Fruit fly (Drosophila melanogaster) whole organism, adult: ENCODE measurements around the gene hiw.

ENCODE experiments used
- CG11617 ChIP-seq: fragments of 200-800 bp; sonication (Bioruptor generic); optimal IDR thresholded peaks from 2 replicates; lab custom pipeline; 2017; ENCODE audit warnings: mild to moderate bottlenecking, missing biosample characterization, missing genetic modification reagents, missing genetic modification characterization
- CG12768 ChIP-seq: fragments of 200-800 bp; sonication (Bioruptor generic); optimal IDR thresholded peaks from 2 replicates; lab custom pipeline; 2017; ENCODE audit warnings: missing biosample characterization, missing genetic modification characterization, mild to moderate bottlenecking, moderate library complexity, missing genetic modification reagents
- CG14711 ChIP-seq: fragments of 200-800 bp; sonication (Bioruptor generic); optimal IDR thresholded peaks from 2 replicates; lab custom pipeline; 2018; ENCODE audit warnings: missing biosample characterization, mild to moderate bottlenecking, missing genetic modification characterization, moderate library complexity
- CG1620 ChIP-seq: fragments of 200-800 bp; sonication (Bioruptor generic); optimal IDR thresholded peaks from 2 replicates; lab custom pipeline; 2016; ENCODE audit warnings: missing biosample characterization, missing genetic modification characterization
- CG33017 ChIP-seq: fragments of 200-800 bp; sonication (Bioruptor generic); optimal IDR thresholded peaks from 2 replicates; lab custom pipeline; 2018; ENCODE audit warnings: missing biosample characterization, mild to moderate bottlenecking, missing genetic modification characterization, moderate library complexity
- CG5204 ChIP-seq: fragments of 200-800 bp; sonication (Bioruptor generic); optimal IDR thresholded peaks from 2 replicates; lab custom pipeline; 2016; ENCODE audit warnings: missing biosample characterization, missing genetic modification characterization
- CG7045 ChIP-seq: fragments of 200-800 bp; sonication (Bioruptor generic); optimal IDR thresholded peaks from 2 replicates; lab custom pipeline; 2017; ENCODE audit warnings: missing biosample characterization, mild to moderate bottlenecking, missing genetic modification characterization
- CG7101 ChIP-seq: fragments of 200-800 bp; sonication (Bioruptor generic); optimal IDR thresholded peaks from 2 replicates; lab custom pipeline; 2018; ENCODE audit warnings: missing biosample characterization, mild to moderate bottlenecking, missing genetic modification characterization, moderate library complexity
- Clk ChIP-seq: fragments of 200-800 bp; sonication (Bioruptor generic); optimal IDR thresholded peaks from 2 replicates; lab custom pipeline; 2017; ENCODE audit warnings: missing biosample characterization, missing genetic modification characterization
- Crg-1 ChIP-seq: fragments of 200-800 bp; sonication (Bioruptor generic); optimal IDR thresholded peaks from 2 replicates; lab custom pipeline; 2016; ENCODE audit warnings: missing biosample characterization, missing genetic modification characterization
- Hr96 ChIP-seq: fragments of 200-800 bp; sonication (Bioruptor generic); optimal IDR thresholded peaks from 2 replicates; lab custom pipeline; 2016; ENCODE audit warnings: missing biosample characterization, missing genetic modification characterization
- Mnt ChIP-seq: fragments of 200-800 bp; sonication (Bioruptor generic); optimal IDR thresholded peaks from 2 replicates; lab custom pipeline; 2016; ENCODE audit warnings: missing biosample characterization, mild to moderate bottlenecking, missing genetic modification characterization
- bab1 ChIP-seq: fragments of 200-800 bp; sonication (Bioruptor generic); optimal IDR thresholded peaks from 3 replicates; lab custom pipeline; 2019; ENCODE audit warnings: missing biosample characterization, mild to moderate bottlenecking, missing genetic modification characterization, moderate library complexity
- cic ChIP-seq: fragments of 200-800 bp; sonication (Bioruptor generic); optimal IDR thresholded peaks from 2 replicates; lab custom pipeline; 2017; ENCODE audit warnings: missing biosample characterization, mild to moderate bottlenecking, missing genetic modification characterization, moderate library complexity
- cnc ChIP-seq, 2 experiments: fragments of >200 bp; optimal IDR thresholded peaks; 2 replicates each; lab custom pipeline; 2017
- kay ChIP-seq: fragments of 200-800 bp; sonication (Bioruptor generic); peaks from one replicate; lab custom pipeline; 2016; ENCODE audit warnings: missing biosample characterization, missing genetic modification characterization, borderline replicate concordance
- ovo ChIP-seq: fragments of 200-800 bp; sonication (Bioruptor generic); optimal IDR thresholded peaks from 2 replicates; lab custom pipeline; 2016; ENCODE audit warnings: missing biosample characterization, missing genetic modification characterization
- pad ChIP-seq: fragments of 200-800 bp; sonication (Bioruptor generic); optimal IDR thresholded peaks from 3 replicates; lab custom pipeline; 2017; ENCODE audit warnings: missing biosample characterization, missing genetic modification characterization, mild to moderate bottlenecking, moderate library complexity, missing genetic modification reagents
- tj ChIP-seq: fragments of 200-800 bp; sonication (Bioruptor generic); optimal IDR thresholded peaks from 3 replicates; lab custom pipeline; 2017; ENCODE audit warnings: missing biosample characterization, mild to moderate bottlenecking, missing genetic modification characterization, moderate library complexity
- toe ChIP-seq: fragments of 200-800 bp; sonication (Bioruptor generic); optimal IDR thresholded peaks from 2 replicates; lab custom pipeline; 2016; ENCODE audit warnings: missing biosample characterization, missing genetic modification characterization

The hiw gene

DNA sequence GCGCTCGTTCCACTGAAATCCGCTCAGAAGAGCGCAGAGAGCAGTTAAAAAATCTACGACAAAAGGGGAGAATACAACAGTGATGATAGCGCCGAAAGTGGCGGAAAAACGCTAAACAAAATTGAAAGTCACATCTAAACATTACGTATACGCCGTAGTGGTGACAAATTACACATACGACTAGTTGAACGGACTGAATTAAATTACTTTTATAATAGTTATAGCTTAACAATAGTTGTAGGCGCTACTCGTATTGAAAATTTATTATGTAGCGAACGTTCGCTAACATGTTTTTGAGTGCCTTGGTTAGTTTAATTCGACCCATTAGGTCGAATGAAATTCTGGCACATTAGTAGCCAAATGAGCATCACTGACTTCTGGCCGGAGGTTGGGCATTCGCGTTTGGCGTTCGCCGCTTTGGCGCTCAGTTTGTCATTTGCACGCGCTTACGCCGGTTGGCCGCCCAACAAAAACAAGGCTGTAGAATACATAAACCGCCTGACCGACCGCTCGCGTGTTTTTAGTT lies 19.5 kb downstream of the hiw start, which contains the start of gene CG5541:
TSS of gene CG5541 (plus strand) at position 424 of the 526 bp plus-strand sequence.
- peak; percentile 15 for TF ChIP-seq cic (GFP tag; lab: Kevin White, UChicago)
- TF ChIP-seq CG1620: peak; percentile 56
- no peak for TF ChIP-seq CG33017 (tag; lab: Kevin White, UChicago)
- peak; percentile 44 for TF ChIP-seq Hr96 (GFP tag; lab: Kevin White, UChicago)
- peak; percentile 93 for TF ChIP-seq pad (GFP tag; lab: Kevin White, UChicago)
- TF ChIP-seq Mnt: peak; percentile 77
- TF ChIP-seq CG7101 (tag; lab: Kevin White, UChicago): peak; percentile 66
- peak; percentile 70 for TF ChIP-seq bab1 (GFP tag; lab: Kevin White, UChicago)
- peak; percentile 15 for TF ChIP-seq CG12768 (GFP tag; lab: Kevin White, UChicago)
- no peak for TF ChIP-seq CG7045
- TF ChIP-seq cnc (optimal IDR thresholded peaks at IDR 0.05; lab: Kevin White, UChicago): no peak
- no peak for TF ChIP-seq Crg-1 (GFP tag; lab: Kevin White, UChicago)
- TF ChIP-seq kay (GFP tag; lab: Kevin White, UChicago): no peak
- TF ChIP-seq tj (GFP tag; lab: Kevin White, UChicago): no peak
- TF ChIP-seq ovo (GFP tag; lab: Kevin White, UChicago): peak; percentile 25
- TF ChIP-seq toe (GFP tag; lab: Kevin White, UChicago): no peak
- TF ChIP-seq CG14711: peak; percentile 35
- peak; percentile 77 for TF ChIP-seq CG11617
- no peak for TF ChIP-seq Clk (GFP tag; lab: Kevin White, UChicago)
- peak; percentile 45 for TF ChIP-seq CG5204 (GFP tag; lab: Kevin White, UChicago)

DNA sequence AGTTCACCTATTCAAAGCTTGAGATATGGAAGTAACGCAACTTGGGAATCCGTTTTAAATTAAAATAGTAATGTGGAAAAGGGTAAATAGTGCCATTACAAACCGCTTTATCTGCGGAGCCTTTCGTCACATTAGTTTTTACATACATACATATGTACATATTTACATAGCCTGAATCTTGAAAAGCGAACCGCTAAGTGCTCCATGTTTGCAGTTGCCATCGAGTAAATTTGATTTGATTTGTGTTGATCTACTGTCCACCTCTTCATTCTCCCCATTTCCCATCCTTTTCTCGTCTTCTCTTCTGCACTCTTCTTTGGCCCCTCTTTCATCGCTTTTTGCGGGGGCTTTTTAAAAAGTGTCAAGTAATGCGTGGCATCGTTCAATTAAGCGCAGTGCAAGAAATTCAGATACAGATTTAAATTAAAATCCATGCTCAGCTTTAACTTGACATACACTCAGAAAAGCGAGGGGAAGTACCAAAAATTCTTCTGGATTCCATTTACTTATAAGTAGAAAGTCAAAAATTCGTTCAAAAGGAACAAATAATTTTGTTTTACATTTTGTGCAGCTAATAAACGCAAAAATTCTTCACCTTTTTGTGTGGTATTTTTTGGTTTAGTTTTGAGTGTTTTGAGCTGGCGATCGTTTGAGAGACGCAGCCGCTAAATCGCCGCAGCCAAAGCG lies 20.1 kb downstream of the hiw start:
- TF ChIP-seq cic (GFP tag; lab: Kevin White, UChicago) (peak; percentile 13), ovo (GFP tag; lab: Kevin White, UChicago) (peak; percentile 49), CG5204 (GFP tag; lab: Kevin White, UChicago) (no peak), cnc (optimal IDR thresholded peaks at IDR 0.05; lab: Kevin White, UChicago) (peak in 1 of 2 experiments; percentile 30), CG12768 (GFP tag; lab: Kevin White, UChicago) (no peak), Clk (GFP tag; lab: Kevin White, UChicago) (no peak), CG7045 (no peak), bab1 (GFP tag; lab: Kevin White, UChicago) (no peak), CG1620 (no peak), toe (GFP tag; lab: Kevin White, UChicago) (no peak), CG7101 (tag; lab: Kevin White, UChicago) (no peak), CG14711 (no peak), tj (GFP tag; lab: Kevin White, UChicago) (no peak), Crg-1 (GFP tag; lab: Kevin White, UChicago) (peak; percentile 36), Hr96 (GFP tag; lab: Kevin White, UChicago) (no peak), CG11617 (no peak), kay (GFP tag; lab: Kevin White, UChicago) (no peak), pad (GFP tag; lab: Kevin White, UChicago) (no peak), Mnt (no peak), CG33017 (tag; lab: Kevin White, UChicago) (no peak)

DNA sequence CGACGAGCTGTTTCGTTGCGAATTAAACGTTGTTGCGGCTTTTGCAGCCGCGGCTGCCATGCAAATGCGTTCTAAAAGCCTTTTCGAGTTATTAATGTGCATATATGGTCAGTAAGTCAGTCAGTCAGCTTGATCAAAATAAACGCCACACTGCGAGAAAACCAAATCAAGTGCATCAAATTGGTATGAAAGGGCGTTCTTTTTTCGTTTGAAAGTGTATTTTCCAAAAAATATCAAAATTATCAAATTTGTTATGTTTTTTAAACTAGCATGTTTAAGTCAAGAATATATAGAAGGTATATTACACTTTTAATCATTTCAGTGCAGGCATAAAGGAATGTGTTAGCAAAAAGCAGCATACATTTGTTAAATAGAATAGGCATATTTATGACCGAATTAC lies 20.7 kb downstream of the hiw start:
- TF ChIP-seq CG12768 (GFP tag; lab: Kevin White, UChicago) (no peak), CG1620 (no peak), Clk (GFP tag; lab: Kevin White, UChicago) (no peak), tj (GFP tag; lab: Kevin White, UChicago) (peak; percentile 58), bab1 (GFP tag; lab: Kevin White, UChicago) (peak; percentile 32), CG5204 (GFP tag; lab: Kevin White, UChicago) (peak; percentile 25)

DNA sequence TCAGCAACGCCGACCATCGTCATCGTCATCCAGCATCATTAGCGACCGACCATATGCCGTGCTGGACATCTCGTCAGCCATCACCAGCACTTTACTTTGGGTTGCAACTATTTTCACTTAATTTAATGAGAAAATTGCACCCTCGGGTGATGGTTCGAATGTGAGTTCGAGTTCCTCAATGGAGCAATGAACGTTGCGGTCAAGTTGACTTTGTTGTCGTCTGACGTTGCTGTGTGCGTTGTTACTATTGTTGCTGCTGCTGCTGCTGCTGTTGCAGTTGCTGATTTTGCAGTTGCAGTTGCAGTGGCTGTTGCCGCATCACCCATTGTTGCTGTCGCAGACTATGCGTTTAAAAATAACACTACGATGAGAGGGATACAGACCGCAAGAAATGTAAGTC lies 33.4 kb downstream of the hiw start:
- TF ChIP-seq CG14711 (no peak), CG12768 (GFP tag; lab: Kevin White, UChicago) (no peak), Mnt (no peak), pad (GFP tag; lab: Kevin White, UChicago) (no peak), CG1620 (no peak), Crg-1 (GFP tag; lab: Kevin White, UChicago) (no peak), kay (GFP tag; lab: Kevin White, UChicago) (no peak), cic (GFP tag; lab: Kevin White, UChicago) (no peak), Clk (GFP tag; lab: Kevin White, UChicago) (no peak), CG5204 (GFP tag; lab: Kevin White, UChicago) (no peak), CG33017 (tag; lab: Kevin White, UChicago) (no peak), bab1 (GFP tag; lab: Kevin White, UChicago) (no peak), tj (GFP tag; lab: Kevin White, UChicago) (no peak), CG11617 (no peak), cnc (optimal IDR thresholded peaks at IDR 0.05; lab: Kevin White, UChicago) (no peak), CG7045 (no peak)

DNA sequence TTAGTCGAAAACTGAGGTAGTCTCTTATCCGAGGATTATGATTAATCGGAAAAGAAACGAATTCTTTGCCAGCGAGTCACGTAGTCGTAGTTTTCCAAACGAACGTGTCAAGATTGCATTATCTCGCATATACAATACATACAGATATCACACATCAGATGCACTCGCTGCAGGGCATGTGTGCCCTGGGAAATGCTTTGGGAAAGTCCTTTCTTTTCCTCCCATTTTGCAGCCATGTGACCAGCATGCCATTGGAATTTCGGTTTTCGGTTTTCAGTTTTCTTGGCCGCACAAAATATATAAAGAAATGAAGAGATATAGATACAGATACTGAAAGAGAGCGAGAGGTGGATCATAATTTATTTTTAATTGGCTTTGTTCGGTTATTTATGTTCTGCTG lies 35.1 kb downstream of the hiw start:
- TF ChIP-seq Hr96 (GFP tag; lab: Kevin White, UChicago) (no peak), bab1 (GFP tag; lab: Kevin White, UChicago) (no peak), CG7045 (no peak), CG1620 (no peak), tj (GFP tag; lab: Kevin White, UChicago) (no peak), CG33017 (tag; lab: Kevin White, UChicago) (no peak), CG5204 (GFP tag; lab: Kevin White, UChicago) (no peak), Mnt (no peak), Crg-1 (GFP tag; lab: Kevin White, UChicago) (no peak)
